Fruit fly (Drosophila melanogaster) ovary, adult (tissue): Measurements from ENCODE around the gene Sbat.

Experiments
- CG17801 ChIP-seq: fragments of 200-800 bp; optimal IDR thresholded peaks from 2 replicates; lab custom pipeline; 2019; ENCODE audit warnings: missing biosample characterization, mild to moderate bottlenecking, missing genetic modification characterization, moderate library complexity; ENCODE audit not compliant: partially characterized antibody

Sbat gene

dm6 chr2L:2857862-2858734 is 20.0 kb upstream of the Sbat start:
- TF ChIP-seq CG17801 = peak; percentile 67

dm6 chr2L:2861140-2861884 is 16.8 kb upstream of the Sbat start:
- no peak for TF ChIP-seq CG17801

dm6 chr2L:2861885-2862620 is 16.1 kb upstream of the Sbat start:
- peak; percentile 29 for TF ChIP-seq CG17801

dm6 chr2L:2862621-2862962 is 15.6 kb upstream of the Sbat start:
- TF ChIP-seq CG17801 = no peak

- TF ChIP-seq CG17801 = no peak
These were observed 13.5 kb upstream of the Sbat start for dm6 chr2L:2864601-2865000.

dm6 chr2L:2865560-2866309 is 12.4 kb upstream of the Sbat start:
- no peak for TF ChIP-seq CG17801

dm6 chr2L:2869008-2869702 is 9.0 kb upstream of the Sbat start, which contains the start of gene CG8813:
Gene CG8813, plus strand, starts transcription at chr2L:2869652.
- TF ChIP-seq CG17801 = no peak

- no peak for TF ChIP-seq CG17801
These were observed 5.7 kb upstream of the Sbat start for dm6 chr2L:2872309-2872932.

- TF ChIP-seq CG17801 = no peak
These were observed 5.0 kb upstream of the Sbat start for dm6 chr2L:2872968-2873728.

dm6 chr2L:2873729-2874127 is 4.4 kb upstream of the Sbat start:
- no peak for TF ChIP-seq CG17801

dm6 chr2L:2874185-2874541 is 4.0 kb upstream of the Sbat start, which contains the start of gene Ifrd1:
Gene Ifrd1, minus strand, starts transcription at chr2L:2874489.
- TF ChIP-seq CG17801 = peak; percentile 12

- TF ChIP-seq CG17801 = peak; percentile 78
These were observed 3.5 kb upstream of the Sbat start, which contains the start of gene CG8814 for dm6 chr2L:2874542-2875194. Gene CG8814, plus strand, starts transcription at chr2L:2874890.

- TF ChIP-seq CG17801 = peak; percentile 39
These were observed 715 bp downstream of the Sbat start, which contains the start of gene RabGGTb for dm6 chr2L:2878859-2879258. Gene RabGGTb, plus strand, starts transcription at chr2L:2879112.
